Worm (Caenorhabditis elegans) whole organism, mixed stage, embryonic: ENCODE results near the gene ttr-21.

ENCODE experiments used
- M03D4.4 ChIP-seq: sonication (generic microtip); optimal IDR thresholded peaks from 2 replicates; lab custom pipeline; 2017; ENCODE audit warnings: mild to moderate bottlenecking, missing genetic modification characterization, missing compliant biosample characterization
- bed-3 ChIP-seq: fragments of 200-800 bp; sonication (Bioruptor generic); optimal IDR thresholded peaks from 3 replicates; lab custom pipeline; 2018; ENCODE audit warnings: mild to moderate bottlenecking, missing genetic modification characterization, moderate library complexity, missing compliant biosample characterization
- ceh-39 ChIP-seq: fragments of 150-350 bp; optimal IDR thresholded peaks from 2 replicates; lab custom pipeline; 2014; ENCODE audit warnings: missing biosample characterization, missing genetic modification characterization
- ceh-83 ChIP-seq: fragments of 200-800 bp; sonication (Bioruptor generic); optimal IDR thresholded peaks from 2 replicates; lab custom pipeline; 2018; ENCODE audit warnings: mild to moderate bottlenecking, missing genetic modification characterization, missing compliant biosample characterization
- cnd-1 ChIP-seq: fragments of 200-800 bp; sonication (Bioruptor generic); optimal IDR thresholded peaks from 2 replicates; lab custom pipeline; 2018; ENCODE audit warnings: mild to moderate bottlenecking, missing genetic modification characterization, missing compliant biosample characterization
- drap-1 ChIP-seq: fragments of 200-800 bp; sonication (Bioruptor generic); optimal IDR thresholded peaks from 3 replicates; lab custom pipeline; 2018; ENCODE audit warnings: mild to moderate bottlenecking, missing genetic modification characterization, missing compliant biosample characterization
- elt-1 ChIP-seq: sonication (generic microtip); optimal IDR thresholded peaks from 2 replicates; lab custom pipeline; 2017; ENCODE audit warnings: missing genetic modification characterization, mild to moderate bottlenecking, missing compliant biosample characterization, antibody characterized with exemption, moderate library complexity, borderline replicate concordance; ENCODE audit not compliant: insufficient read depth
- elt-3 ChIP-seq: fragments of 150-350 bp; optimal IDR thresholded peaks from 2 replicates; lab custom pipeline; 2014; ENCODE audit warnings: missing biosample characterization, missing genetic modification characterization
- flh-1 ChIP-seq: fragments of 200-800 bp; sonication (Bioruptor generic); optimal IDR thresholded peaks from 2 replicates; lab custom pipeline; 2018; ENCODE audit warnings: mild to moderate bottlenecking, missing genetic modification characterization, moderate library complexity, missing compliant biosample characterization
- ham-2 ChIP-seq: fragments of 200-800 bp; sonication (Bioruptor generic); optimal IDR thresholded peaks from 2 replicates; lab custom pipeline; 2018; ENCODE audit warnings: mild to moderate bottlenecking, missing genetic modification characterization, missing compliant biosample characterization
- hlh-1 ChIP-seq: fragments of 150-350 bp; optimal IDR thresholded peaks from 2 replicates; lab custom pipeline; 2014; ENCODE audit warnings: missing biosample characterization, missing genetic modification reagents, missing genetic modification characterization
- lin-32 ChIP-seq: fragments of 200-800 bp; sonication (Bioruptor generic); optimal IDR thresholded peaks from 2 replicates; lab custom pipeline; 2018; ENCODE audit warnings: mild to moderate bottlenecking, missing genetic modification characterization, missing compliant biosample characterization
- lsy-2 ChIP-seq: fragments of 150-350 bp; optimal IDR thresholded peaks from 2 replicates; lab custom pipeline; 2014; ENCODE audit warnings: missing biosample characterization, missing genetic modification characterization
- mab-5 ChIP-seq: fragments of 150-350 bp; optimal IDR thresholded peaks from 2 replicates; lab custom pipeline; 2014; ENCODE audit warnings: missing biosample characterization, missing genetic modification characterization
- mep-1 ChIP-seq: fragments of 150-350 bp; optimal IDR thresholded peaks from 2 replicates; lab custom pipeline; 2017; ENCODE audit warnings: missing biosample characterization, missing genetic modification reagents, missing genetic modification characterization, inconsistent platforms
- mls-2 ChIP-seq: sonication (generic microtip); optimal IDR thresholded peaks from 2 replicates; lab custom pipeline; 2016; ENCODE audit warnings: mild to moderate bottlenecking, missing genetic modification characterization, moderate library complexity, missing compliant biosample characterization
- nhr-12 ChIP-seq: fragments of 150-350 bp; optimal IDR thresholded peaks from 2 replicates; lab custom pipeline; 2014; ENCODE audit warnings: missing biosample characterization, missing genetic modification characterization
- nhr-2 ChIP-seq: fragments of 150-350 bp; optimal IDR thresholded peaks from 2 replicates; lab custom pipeline; 2014; ENCODE audit warnings: missing biosample characterization, missing genetic modification characterization
- nhr-237 ChIP-seq: fragments of 150-350 bp; optimal IDR thresholded peaks from 2 replicates; lab custom pipeline; 2014; ENCODE audit warnings: missing biosample characterization, missing genetic modification characterization
- nhr-28 ChIP-seq: fragments of 150-350 bp; optimal IDR thresholded peaks from 2 replicates; lab custom pipeline; 2014; ENCODE audit warnings: missing biosample characterization, missing genetic modification characterization
- nhr-76 ChIP-seq: sonication (generic microtip); optimal IDR thresholded peaks from 2 replicates; lab custom pipeline; 2017; ENCODE audit warnings: missing biosample characterization, missing genetic modification characterization
- pha-4 ChIP-seq: fragments of 150-350 bp; optimal IDR thresholded peaks from 2 replicates; lab custom pipeline; 2018; ENCODE audit warnings: missing biosample characterization, missing genetic modification reagents, missing genetic modification characterization
- sem-2 ChIP-seq: fragments of 200-800 bp; sonication (Bioruptor generic); optimal IDR thresholded peaks from 2 replicates; lab custom pipeline; 2018; ENCODE audit warnings: mild to moderate bottlenecking, missing genetic modification characterization, missing compliant biosample characterization
- snpc-4 ChIP-seq: fragments of 150-350 bp; optimal IDR thresholded peaks from 2 replicates; lab custom pipeline; 2014; ENCODE audit warnings: missing biosample characterization, missing genetic modification characterization
- sptf-1 ChIP-seq: sonication (generic microtip); optimal IDR thresholded peaks from 2 replicates; lab custom pipeline; 2017; ENCODE audit warnings: mild to moderate bottlenecking, missing genetic modification characterization, moderate library complexity, missing compliant biosample characterization
- tbx-8 ChIP-seq: fragments of 200-800 bp; sonication (Bioruptor generic); optimal IDR thresholded peaks from 2 replicates; lab custom pipeline; 2018; ENCODE audit warnings: mild to moderate bottlenecking, missing genetic modification characterization, moderate library complexity, missing compliant biosample characterization
- unc-120 ChIP-seq: sonication (generic microtip); optimal IDR thresholded peaks from 2 replicates; lab custom pipeline; 2017; ENCODE audit warnings: missing genetic modification characterization, missing compliant biosample characterization; ENCODE audit not compliant: poor library complexity, severe bottlenecking
- unc-62 ChIP-seq: fragments of 150-350 bp; optimal IDR thresholded peaks from 2 replicates; lab custom pipeline; 2014; ENCODE audit warnings: missing biosample characterization, missing genetic modification reagents, missing genetic modification characterization
- zip-8 ChIP-seq: fragments of 150-350 bp; optimal IDR thresholded peaks from 2 replicates; lab custom pipeline; 2014; ENCODE audit warnings: missing biosample characterization, missing genetic modification characterization

ttr-21 gene

ce11 chrV:13856376-13856775 is 2.2 kb upstream of the ttr-21 start, which contains the start of gene srx-134:
Gene srx-134, minus strand, starts transcription at chrV:13856476.
- TF ChIP-seq sem-2 (GFP tag; lab: Kevin White, UChicago): no peak
- TF ChIP-seq unc-62 (GFP tag; lab: Kevin White, UChicago): no peak
- no peak for TF ChIP-seq lin-32 (GFP tag; lab: Kevin White, UChicago)

- TF ChIP-seq nhr-12 (tag; lab: Kevin White, UChicago): no peak
- no peak for TF ChIP-seq elt-3
- TF ChIP-seq nhr-28 (tag; lab: Kevin White, UChicago): no peak
- no peak for TF ChIP-seq zip-8 (tag; lab: Kevin White, UChicago)
- TF ChIP-seq mls-2: no peak
- no peak for TF ChIP-seq lsy-2 (tag; lab: Kevin White, UChicago)
- no peak for TF ChIP-seq lin-32 (GFP tag; lab: Kevin White, UChicago)
- TF ChIP-seq cnd-1 (tag; lab: Kevin White, UChicago): no peak
- TF ChIP-seq, all 35 proteins: peak for 0
Observed at ce11 chrV:13850170-13850569, 4.0 kb downstream of the ttr-21 start, which contains the start of gene hpx-2. Gene hpx-2, plus strand, starts transcription at chrV:13850470.

- no peak for TF ChIP-seq elt-3
- TF ChIP-seq drap-1 (GFP tag; lab: Kevin White, UChicago): no peak
- TF ChIP-seq elt-1: no peak
- no peak for TF ChIP-seq pha-4 (tag; lab: Kevin White, UChicago)
- TF ChIP-seq tbx-8 (GFP tag; lab: Kevin White, UChicago): no peak
- TF ChIP-seq flh-1 (GFP tag; lab: Kevin White, UChicago): no peak
- TF ChIP-seq lin-32 (GFP tag; lab: Kevin White, UChicago): no peak
- no peak for TF ChIP-seq unc-62 (GFP tag; lab: Kevin White, UChicago)
- no peak for TF ChIP-seq mep-1
- TF ChIP-seq unc-120: no peak
Observed at ce11 chrV:13848379-13848778, 5.8 kb downstream of the ttr-21 start, which contains the start of gene srx-133. Gene srx-133, plus strand, starts transcription at chrV:13848679.

- TF ChIP-seq ceh-39 (no peak), cnd-1 (tag; lab: Kevin White, UChicago) (no peak), mls-2 (no peak), nhr-237 (tag; lab: Kevin White, UChicago) (no peak), tbx-8 (GFP tag; lab: Kevin White, UChicago) (no peak), M03D4.4 (tag; lab: Kevin White, UChicago) (no peak)
Observed at ce11 chrV:13845136-13845535, 9.1 kb downstream of the ttr-21 start, which contains the start of gene srx-131. Gene srx-131, plus strand, starts transcription at chrV:13845436.

- TF ChIP-seq lsy-2 (tag; lab: Kevin White, UChicago) (no peak), mab-5 (no peak), nhr-2 (tag; lab: Kevin White, UChicago) (no peak), ham-2 (GFP tag; lab: Kevin White, UChicago) (no peak), mep-1 (no peak), ceh-83 (GFP tag; lab: Kevin White, UChicago) (no peak), nhr-12 (tag; lab: Kevin White, UChicago) (no peak), sptf-1 (no peak)
Observed at ce11 chrV:13843147-13843546, 11.1 kb downstream of the ttr-21 start, which contains the start of gene srx-130. Gene srx-130, plus strand, starts transcription at chrV:13843447.

- no peak for TF ChIP-seq hlh-1 (tag; lab: Kevin White, UChicago)
- TF ChIP-seq nhr-76 (tag; lab: Kevin White, UChicago): no peak
- no peak for TF ChIP-seq flh-1 (GFP tag; lab: Kevin White, UChicago)
- no peak for TF ChIP-seq nhr-28 (tag; lab: Kevin White, UChicago)
- no peak for TF ChIP-seq unc-62 (GFP tag; lab: Kevin White, UChicago)
- TF ChIP-seq lin-32 (GFP tag; lab: Kevin White, UChicago): no peak
- TF ChIP-seq lsy-2 (tag; lab: Kevin White, UChicago): no peak
- no peak for TF ChIP-seq drap-1 (GFP tag; lab: Kevin White, UChicago)
- no peak for TF ChIP-seq zip-8 (tag; lab: Kevin White, UChicago)
- TF ChIP-seq snpc-4 (tag; lab: Kevin White, UChicago): no peak
- TF ChIP-seq bed-3 (GFP tag; lab: Kevin White, UChicago): no peak
- TF ChIP-seq tbx-8 (GFP tag; lab: Kevin White, UChicago): no peak
- TF ChIP-seq sem-2 (GFP tag; lab: Kevin White, UChicago): no peak
- TF ChIP-seq nhr-12 (tag; lab: Kevin White, UChicago): no peak
- no peak for TF ChIP-seq nhr-2 (tag; lab: Kevin White, UChicago)
- no peak for TF ChIP-seq mep-1
- no peak for TF ChIP-seq ham-2 (GFP tag; lab: Kevin White, UChicago)
Observed at ce11 chrV:13840909-13841308, 13.3 kb downstream of the ttr-21 start, which contains the start of gene srx-17. Gene srx-17, plus strand, starts transcription at chrV:13841209.
